Fruit fly (Drosophila melanogaster): ENCODE results near the gene CG6688.

DNA sequence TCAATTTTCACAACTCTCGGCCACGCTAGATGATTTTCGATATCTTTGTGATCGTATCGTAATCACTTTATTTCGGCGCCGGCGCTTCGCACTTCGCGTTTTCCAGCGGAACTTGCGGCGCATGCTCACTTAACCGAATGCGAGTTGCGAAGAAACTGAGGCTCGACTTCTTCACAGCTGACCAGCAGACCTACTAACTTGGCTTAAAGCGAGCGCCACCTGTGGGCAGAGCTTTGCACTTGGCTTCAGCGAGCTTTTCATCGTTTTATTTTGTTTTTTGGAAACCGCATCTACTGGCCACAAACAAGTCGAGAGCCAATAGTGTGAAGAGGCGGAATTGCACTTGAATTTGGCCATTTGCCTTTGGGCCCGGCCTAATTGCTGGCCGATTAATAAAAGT is 1.8 kb upstream of the CG6688 start, which contains the start of gene CG34375:
- no peak for TF ChIP-seq psq (optimal IDR thresholded peaks at IDR 0.05)
- no peak for TF ChIP-seq ttk (optimal IDR thresholded peaks at IDR 0.05)
- no peak for TF ChIP-seq Myc (optimal IDR thresholded peaks at IDR 0.05)
- TF ChIP-seq h (optimal IDR thresholded peaks at IDR 0.05), result no peak
- TF ChIP-seq Sin3A (optimal IDR thresholded peaks at IDR 0.05), result no peak
- TF ChIP-seq insv (optimal IDR thresholded peaks at IDR 0.05), result no peak
